Fruit fly (Drosophila melanogaster): ENCODE results near the gene CG4907.

The CG4907 gene

DNA sequence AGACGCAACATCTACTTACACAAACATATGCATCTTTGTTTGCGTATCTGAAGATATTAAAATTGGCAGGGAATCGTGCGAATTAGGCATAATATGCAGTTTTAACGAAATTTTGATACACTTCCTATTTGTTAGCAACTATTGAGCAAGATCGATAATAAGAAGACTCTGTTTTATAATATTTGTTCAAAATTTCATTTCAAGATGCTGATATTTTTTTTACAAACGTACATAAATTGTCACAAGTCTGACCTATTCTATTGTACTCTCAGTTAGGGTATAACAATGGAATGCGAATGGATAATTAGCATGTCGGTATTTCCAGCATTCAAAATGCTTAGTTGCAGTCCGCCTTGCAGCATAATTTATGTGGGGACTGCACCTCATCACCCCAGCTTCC lies 17.3 kb upstream of the CG4907 start (continued):
- peak; percentile 73 for TF ChIP-seq Ptx1 (GFP tag; IDR thresholded peaks at IDR 0.05)
- TF ChIP-seq CG12769 (tag; optimal IDR thresholded peaks at IDR 0.05) = no peak
- no peak for TF ChIP-seq en (GFP tag; optimal IDR thresholded peaks at IDR 0.05)
- peak; percentile 7 for TF ChIP-seq Oli (tag; optimal IDR thresholded peaks at IDR 0.05)
- TF ChIP-seq mirr (GFP tag; optimal IDR thresholded peaks at IDR 0.05) = no peak
- TF ChIP-seq CG3726 (GFP tag; IDR thresholded peaks at IDR 0.05) = no peak
- TF ChIP-seq sc (optimal IDR thresholded peaks at IDR 0.05) = no peak
- TF ChIP-seq sc (GFP tag; optimal IDR thresholded peaks at IDR 0.05) = no peak
- no peak for TF ChIP-seq CG7556 (GFP tag; optimal IDR thresholded peaks at IDR 0.05)
- TF ChIP-seq ems (GFP tag; optimal IDR thresholded peaks at IDR 0.05) = no peak
- no peak for TF ChIP-seq CG34376 (GFP tag; optimal IDR thresholded peaks at IDR 0.05)
- no peak for TF ChIP-seq CG31365 (tag; optimal IDR thresholded peaks at IDR 0.05)
- TF ChIP-seq dmrt11E (tag; optimal IDR thresholded peaks at IDR 0.05) = no peak
- TF ChIP-seq fu2 (GFP tag; optimal IDR thresholded peaks at IDR 0.05) = no peak
- TF ChIP-seq CG6683 (GFP tag; optimal IDR thresholded peaks at IDR 0.05) = no peak
- TF ChIP-seq CG9727 (GFP tag; optimal IDR thresholded peaks at IDR 0.05) = no peak
- TF ChIP-seq mam (GFP tag; optimal IDR thresholded peaks at IDR 0.05) = peak; percentile 7
- TF ChIP-seq CG4820 (GFP tag; optimal IDR thresholded peaks at IDR 0.05) = no peak
- no peak for TF ChIP-seq CG4854 (GFP tag; optimal IDR thresholded peaks at IDR 0.05)
- TF ChIP-seq CG16779 (GFP tag; IDR thresholded peaks at IDR 0.05) = no peak
- no peak for TF ChIP-seq CG5180 (GFP tag; optimal IDR thresholded peaks at IDR 0.05)
- TF ChIP-seq CG10366 (GFP tag; IDR thresholded peaks at IDR 0.05) = no peak
- no peak for TF ChIP-seq da (GFP tag; optimal IDR thresholded peaks at IDR 0.05)
- TF ChIP-seq unc-4 (GFP tag; IDR thresholded peaks at IDR 0.05; ENCODE audit: partially characterized antibody) = no peak
- no peak for TF ChIP-seq gem (tag; optimal IDR thresholded peaks at IDR 0.05)
- no peak for TF ChIP-seq Awh (GFP tag; IDR thresholded peaks at IDR 0.05)

DNA sequence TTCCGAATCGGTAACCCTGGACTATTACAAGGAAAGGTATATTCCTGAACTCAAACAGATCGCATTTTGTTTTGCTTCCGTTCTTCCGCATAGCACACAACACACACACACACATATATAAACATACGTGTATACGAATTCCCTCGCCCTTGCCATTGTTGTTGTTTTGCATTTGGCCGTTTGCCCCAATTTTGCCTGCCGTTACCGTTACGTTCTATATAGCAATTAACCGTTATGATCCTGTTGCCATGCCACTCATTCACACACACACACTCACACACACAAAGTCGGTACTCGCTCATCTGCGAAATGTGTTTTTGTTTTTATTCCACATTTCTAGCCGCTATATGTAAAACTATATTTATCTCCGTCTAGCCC lies 16.9 kb upstream of the CG4907 start:
- TF ChIP-seq pho (GFP tag; optimal IDR thresholded peaks at IDR 0.05) = no peak
- TF ChIP-seq dmrt11E (tag; optimal IDR thresholded peaks at IDR 0.05) = no peak
- TF ChIP-seq Dad (GFP tag; optimal IDR thresholded peaks at IDR 0.05) = no peak
- no peak for TF ChIP-seq BEAF-32 (GFP tag; optimal IDR thresholded peaks at IDR 0.05)
- peak; percentile 71 for TF ChIP-seq cg (GFP tag; optimal IDR thresholded peaks at IDR 0.05)
- peak; percentile 28 for TF ChIP-seq sd (tag; optimal IDR thresholded peaks at IDR 0.05)
- peak in 1 of 2 experiments; percentile 70 for TF ChIP-seq Eip74EF (GFP tag; optimal IDR thresholded peaks at IDR 0.05)
- peak; percentile 27 for TF ChIP-seq HmgD (GFP tag; optimal IDR thresholded peaks at IDR 0.05)
- TF ChIP-seq danr (GFP tag; IDR thresholded peaks at IDR 0.05) = no peak
- TF ChIP-seq nerfin-1 (tag; optimal IDR thresholded peaks at IDR 0.05) = peak; percentile 41

DNA sequence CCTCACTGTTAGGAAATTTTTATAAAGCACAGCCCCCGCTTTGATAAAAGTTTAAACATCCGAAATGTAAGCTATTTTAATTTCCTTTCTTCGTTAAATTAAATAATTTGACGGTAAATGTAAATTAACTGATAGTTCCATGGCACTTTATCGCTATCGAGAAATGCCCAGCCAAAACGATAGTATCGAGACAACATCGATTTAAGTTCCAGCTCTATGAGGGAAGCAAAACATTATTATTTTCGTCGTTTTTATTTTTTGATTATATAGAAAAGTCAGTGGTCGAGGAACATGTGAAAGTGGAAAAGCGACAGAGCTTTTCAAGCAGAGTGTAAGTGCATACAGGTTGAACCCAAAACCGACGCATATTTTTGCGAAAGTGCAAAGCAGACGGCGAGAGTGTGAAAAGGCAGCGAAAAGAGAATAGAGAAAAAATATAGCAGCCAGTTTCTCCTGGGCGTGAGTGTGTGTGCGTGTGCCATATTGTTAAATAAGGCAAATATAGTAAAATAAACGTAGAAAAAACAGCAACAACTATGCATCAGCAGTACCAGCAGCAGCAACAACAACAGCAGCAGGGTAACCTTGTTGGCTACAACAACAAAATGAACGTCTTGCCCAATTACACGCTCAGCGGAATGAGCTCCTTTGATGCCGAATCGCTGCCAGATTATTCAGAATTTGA lies 16.4 kb upstream of the CG4907 start, which contains the start of gene CG45049:
Gene CG45049, plus strand, starts transcription at position 197 of the 685 bp plus-strand sequence.
- TF ChIP-seq CG31388 (GFP tag; optimal IDR thresholded peaks at IDR 0.05) (no peak), en (GFP tag; optimal IDR thresholded peaks at IDR 0.05) (no peak), al (GFP tag; IDR thresholded peaks at IDR 0.05) (no peak), CG13296 (GFP tag; optimal IDR thresholded peaks at IDR 0.05) (no peak), CG7963 (GFP tag; IDR thresholded peaks at IDR 0.05; ENCODE audit: partially characterized antibody) (peak; percentile 93), Neu2 (GFP tag; optimal IDR thresholded peaks at IDR 0.05; ENCODE audit: borderline replicate concordance) (no peak), knrl (GFP tag; IDR thresholded peaks at IDR 0.05; ENCODE audit: partially characterized antibody) (peak; percentile 91), Hr78 (GFP tag; optimal IDR thresholded peaks at IDR 0.05) (no peak), CG8388 (GFP tag; optimal IDR thresholded peaks at IDR 0.05) (no peak), CG9609 (GFP tag; optimal IDR thresholded peaks at IDR 0.05) (no peak), tap (tag; optimal IDR thresholded peaks at IDR 0.05) (no peak), Oli (tag; optimal IDR thresholded peaks at IDR 0.05) (no peak), yki (optimal IDR thresholded peaks at IDR 0.05) (no peak), D19B (GFP tag; optimal IDR thresholded peaks at IDR 0.05) (no peak), CG7745 (tag; optimal IDR thresholded peaks at IDR 0.05) (no peak), CG34224 (GFP tag; IDR thresholded peaks at IDR 0.05; ENCODE audit: partially characterized antibody) (peak; percentile 86)

All from whole organism, embryonic.